Worm (Caenorhabditis elegans): Measurements from ENCODE around the gene srx-90.

Gene srx-90

ce11 chrV:11532964-11533363 lies 48.0 kb upstream of the srx-90 start (continued):
- no peak for TF ChIP-seq F44E2.7 (GFP tag; IDR thresholded peaks at IDR 0.05)
- TF ChIP-seq mxl-3 (GFP tag; optimal IDR thresholded peaks at IDR 0.05) = peak; percentile 62
- TF ChIP-seq spr-1 (tag; optimal IDR thresholded peaks at IDR 0.05) = no peak
- no peak for TF ChIP-seq fkh-10 (GFP tag; optimal IDR thresholded peaks at IDR 0.05)
- TF ChIP-seq daf-12 (tag; optimal IDR thresholded peaks at IDR 0.05) = no peak
- 0 out of 2 replicates have a peak, but pooled peaks have one; percentile 35 for TF ChIP-seq Y75B8A.6 (GFP tag; IDR thresholded peaks at IDR 0.05)
- TF ChIP-seq ceh-20 (GFP tag; IDR thresholded peaks at IDR 0.05) = no peak
- no peak for TF ChIP-seq ztf-11 (tag; optimal IDR thresholded peaks at IDR 0.05)
- no peak for TF ChIP-seq fos-1 (tag; optimal IDR thresholded peaks at IDR 0.05)
- no peak for TF ChIP-seq Y5F2A.4 (GFP tag; optimal IDR thresholded peaks at IDR 0.05)
- TF ChIP-seq unc-39 (tag; optimal IDR thresholded peaks at IDR 0.05) = no peak
- peak; percentile 57 to 69; a peak in 3 of 4 replicates for TF ChIP-seq madf-5 (GFP tag; IDR thresholded peaks at IDR 0.05)
- no peak for TF ChIP-seq zfp-2 (tag; optimal IDR thresholded peaks at IDR 0.05)
- TF ChIP-seq rbr-2 (tag; optimal IDR thresholded peaks at IDR 0.05) = peak; percentile 18
- TF ChIP-seq lin-39 (tag; optimal IDR thresholded peaks at IDR 0.05) = no peak
- peak; percentile 42; the same call in 1 of the 2 replicates for TF ChIP-seq lim-7 (GFP tag; IDR thresholded peaks at IDR 0.05)
- no peak for TF ChIP-seq dve-1 (tag; optimal IDR thresholded peaks at IDR 0.05; ENCODE audit: insufficient read depth)
- no peak for TF ChIP-seq dmd-8 (GFP tag; IDR thresholded peaks at IDR 0.05)
- TF ChIP-seq mdl-1 (tag; optimal IDR thresholded peaks at IDR 0.05) = peak in 1 of 2 experiments; percentile 70
- TF ChIP-seq egl-27 (tag; optimal IDR thresholded peaks at IDR 0.05) = no peak
- no peak for TF ChIP-seq zip-11 (GFP tag; IDR thresholded peaks at IDR 0.05)
- peak; percentile 64 for TF ChIP-seq ama-1 (optimal IDR thresholded peaks at IDR 0.05)
- no peak for TF ChIP-seq duxl-1 (tag; optimal IDR thresholded peaks at IDR 0.05; ENCODE audit: poor library complexity)
- no peak for TF ChIP-seq ztf-7 (tag; optimal IDR thresholded peaks at IDR 0.05)
- TF ChIP-seq nhr-111 (GFP tag; optimal IDR thresholded peaks at IDR 0.05) = no peak
- TF ChIP-seq dmd-9 (GFP tag; IDR thresholded peaks at IDR 0.05) = no peak
- no peak for TF ChIP-seq lsy-2 (tag; optimal IDR thresholded peaks at IDR 0.05)
- no peak for TF ChIP-seq nhr-77 (tag; optimal IDR thresholded peaks at IDR 0.05)
- TF ChIP-seq arid-1 (GFP tag; conservative IDR thresholded peaks at IDR 0.05) = 0 out of 2 replicates have a peak, but pooled peaks have one; percentile 18
- TF ChIP-seq saeg-2 (GFP tag; IDR thresholded peaks at IDR 0.05) = no peak

- TF ChIP-seq ceh-82 (tag; optimal IDR thresholded peaks at IDR 0.05) = no peak
- TF ChIP-seq Y105C5A.15 (GFP tag; IDR thresholded peaks at IDR 0.05) = no peak
- no peak for TF ChIP-seq ceh-32 (tag; optimal IDR thresholded peaks at IDR 0.05; ENCODE audit: poor library complexity)
- TF ChIP-seq dmd-6 (GFP tag; IDR thresholded peaks at IDR 0.05) = no peak
- TF ChIP-seq mep-1 (tag; optimal IDR thresholded peaks at IDR 0.05) = no peak
- no peak for TF ChIP-seq snpc-1.2 (GFP tag; IDR thresholded peaks at IDR 0.05)
- no peak for TF ChIP-seq fkh-10 (GFP tag; optimal IDR thresholded peaks at IDR 0.05)
- peak in 1 of 2 experiments; percentile 29 for TF ChIP-seq daf-16 (GFP tag; optimal IDR thresholded peaks at IDR 0.05)
- TF ChIP-seq daf-16 (tag; optimal IDR thresholded peaks at IDR 0.05) = no peak
- TF ChIP-seq nhr-48 (tag; optimal IDR thresholded peaks at IDR 0.05) = no peak
- peak in 1 of 2 experiments; percentile 93 for TF ChIP-seq unc-62 (GFP tag; optimal IDR thresholded peaks at IDR 0.05 in 1 of 2)
- TF ChIP-seq unc-62 (tag; optimal IDR thresholded peaks at IDR 0.05) = no peak
- TF ChIP-seq tag-97 (GFP tag; IDR thresholded peaks at IDR 0.05) = no peak
- no peak for TF ChIP-seq vab-7 (GFP tag; IDR thresholded peaks at IDR 0.05)
- peak; percentile 93 for TF ChIP-seq aha-1 (tag)
- TF ChIP-seq nhr-10 (tag; optimal IDR thresholded peaks at IDR 0.05) = no peak
- TF ChIP-seq pha-4 (GFP tag; IDR thresholded peaks at IDR 0.05) = 0 out of 2 replicates have a peak, but pooled peaks have one; percentile 39
- no peak for TF ChIP-seq pha-4 (tag; optimal IDR thresholded peaks at IDR 0.05)
- no peak for TF ChIP-seq attf-4 (tag; optimal IDR thresholded peaks at IDR 0.05)
- TF ChIP-seq snpc-4 (tag; optimal IDR thresholded peaks at IDR 0.05) = no peak
- no peak for TF ChIP-seq egl-27 (tag; optimal IDR thresholded peaks at IDR 0.05)
- no peak for TF ChIP-seq dpl-1 (GFP tag; optimal IDR thresholded peaks at IDR 0.05)
- TF ChIP-seq D1046.2 (GFP tag; IDR thresholded peaks at IDR 0.05) = 0 out of 2 replicates have a peak, but pooled peaks have one; percentile 51
- no peak for TF ChIP-seq lim-7 (GFP tag; IDR thresholded peaks at IDR 0.05)
- TF ChIP-seq saeg-2 (GFP tag; IDR thresholded peaks at IDR 0.05) = no peak
- TF ChIP-seq ceh-62 (tag; optimal IDR thresholded peaks at IDR 0.05) = no peak
Observed at ce11 chrV:11533365-11533949, 47.5 kb upstream of the srx-90 start.
